Fruit fly (Drosophila melanogaster): Measurements from ENCODE around the gene CG32095.

DNA sequence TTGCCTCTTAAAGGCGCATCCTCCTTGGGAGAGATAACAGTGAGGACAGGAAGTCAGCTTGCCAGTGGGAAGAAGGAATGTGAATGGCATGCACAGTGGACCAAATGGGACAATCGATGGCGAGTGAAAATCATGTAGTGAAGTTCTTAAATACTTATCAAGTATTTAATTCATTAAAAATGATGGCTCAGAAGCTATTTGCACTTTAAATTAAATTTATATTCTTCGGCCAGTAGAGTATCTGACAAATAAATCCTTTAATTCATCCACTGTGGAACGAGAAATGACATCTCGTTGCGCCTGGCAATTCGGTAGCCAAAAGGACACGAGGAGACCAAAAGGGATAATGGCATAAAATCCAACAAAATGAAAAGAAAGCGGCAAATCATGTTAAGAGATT, 43.8 kb upstream of the CG32095 start:
- TF ChIP-seq CG9948 (tag; optimal IDR thresholded peaks at IDR 0.05) (no peak), Pif1B (GFP tag; optimal IDR thresholded peaks at IDR 0.05) (no peak), fd96Ca (GFP tag; IDR thresholded peaks at IDR 0.05) (no peak), CG34367 (tag; optimal IDR thresholded peaks at IDR 0.05) (no peak), CG4496 (GFP tag; IDR thresholded peaks at IDR 0.05) (no peak), EcR (GFP tag; optimal IDR thresholded peaks at IDR 0.05) (no peak), Ets98B (GFP tag; IDR thresholded peaks at IDR 0.05) (no peak), CG12605 (GFP tag; IDR thresholded peaks at IDR 0.05) (no peak), CG15710 (tag; optimal IDR thresholded peaks at IDR 0.05) (no peak), CG8301 (tag; optimal IDR thresholded peaks at IDR 0.05) (no peak)
